Fruit fly (Drosophila melanogaster): ENCODE measurements around the gene Ref1.

Ref1 gene

dm6 chr3R:7122172-7123072 lies 42.2 kb upstream of the Ref1 start (continued):
- 0 out of 3 replicates have a peak, but pooled peaks have one; percentile 15 for TF ChIP-seq row (GFP tag; IDR thresholded peaks at IDR 0.05)
- TF ChIP-seq CG18764 (GFP tag; optimal IDR thresholded peaks at IDR 0.05) = peak; percentile 12
- peak; percentile 15; the same call in 1 of the 2 replicates for TF ChIP-seq Bgb (GFP tag; IDR thresholded peaks at IDR 0.05; ENCODE audit: partially characterized antibody)
- 0 out of 2 replicates have a peak, but pooled peaks have one; percentile 29 for TF ChIP-seq sens-2 (GFP tag; IDR thresholded peaks at IDR 0.05)
- peak; percentile 19 for TF ChIP-seq gem (tag; optimal IDR thresholded peaks at IDR 0.05)
- TF ChIP-seq CG15696 (tag; optimal IDR thresholded peaks at IDR 0.05) = no peak
- TF ChIP-seq p53 (GFP tag; optimal IDR thresholded peaks at IDR 0.05) = no peak
- TF ChIP-seq CG11695 (GFP tag; IDR thresholded peaks at IDR 0.05) = 0 out of 3 replicates have a peak, but pooled peaks have one; percentile 30
- no peak for TF ChIP-seq HLH4C (GFP tag; IDR thresholded peaks at IDR 0.05; ENCODE audit: partially characterized antibody)
- TF ChIP-seq insv (GFP tag; optimal IDR thresholded peaks at IDR 0.05) = peak; percentile 37 to 90
- TF ChIP-seq ftz-f1 (GFP tag; optimal IDR thresholded peaks at IDR 0.05) = peak; percentile 97
- TF ChIP-seq CG3407 (GFP tag; optimal IDR thresholded peaks at IDR 0.05) = no peak
- TF ChIP-seq Fer2 (tag; optimal IDR thresholded peaks at IDR 0.05) = no peak
- 0 out of 2 replicates have a peak, but pooled peaks have one; percentile 39 for TF ChIP-seq chm (GFP tag; IDR thresholded peaks at IDR 0.05)
- peak; percentile 4 for TF ChIP-seq CG14710 (tag; optimal IDR thresholded peaks at IDR 0.05)
- TF ChIP-seq bab2 (GFP tag; optimal IDR thresholded peaks at IDR 0.05) = no peak
- peak; percentile 10 for TF ChIP-seq twi (tag; optimal IDR thresholded peaks at IDR 0.05)
- TF ChIP-seq cwo (GFP tag; optimal IDR thresholded peaks at IDR 0.05) = peak; percentile 1
- TF ChIP-seq ro (GFP tag; IDR thresholded peaks at IDR 0.05) = no peak
- peak; percentile 2 for TF ChIP-seq CG9727 (GFP tag; optimal IDR thresholded peaks at IDR 0.05)
- TF ChIP-seq CG4854 (GFP tag; optimal IDR thresholded peaks at IDR 0.05) = no peak
- TF ChIP-seq Hand (GFP tag; optimal IDR thresholded peaks at IDR 0.05) = no peak
- peak; percentile 80 for TF ChIP-seq CG10321 (GFP tag; IDR thresholded peaks at IDR 0.05)
- TF ChIP-seq tll (GFP tag; optimal IDR thresholded peaks at IDR 0.05) = peak in 1 of 2 experiments; percentile 18
- no peak for TF ChIP-seq emc (GFP tag; optimal IDR thresholded peaks at IDR 0.05)
- peak; percentile 81; the same call in 1 of the 4 replicates for TF ChIP-seq chinmo (GFP tag; IDR thresholded peaks at IDR 0.05; ENCODE audit: partially characterized antibody)
- TF ChIP-seq lmd (GFP tag; IDR thresholded peaks at IDR 0.05) = no peak
- TF ChIP-seq cg (GFP tag; optimal IDR thresholded peaks at IDR 0.05) = peak; percentile 56
- TF ChIP-seq CG18599 (GFP tag; optimal IDR thresholded peaks at IDR 0.05) = peak; percentile 19
- TF ChIP-seq CG9215 (GFP tag; IDR thresholded peaks at IDR 0.05) = peak; percentile 37; the same call in 1 of the 2 replicates
- TF ChIP-seq Lim3 (GFP tag; IDR thresholded peaks at IDR 0.05) = no peak
- 0 out of 2 replicates have a peak, but pooled peaks have one; percentile 11 for TF ChIP-seq rib (GFP tag; IDR thresholded peaks at IDR 0.05)
- TF ChIP-seq nerfin-1 (tag; optimal IDR thresholded peaks at IDR 0.05) = peak; percentile 70
- no peak for TF ChIP-seq klu (GFP tag; IDR thresholded peaks at IDR 0.05)
- peak; percentile 67; the same call in 2 of the 3 replicates for TF ChIP-seq sr (GFP tag; IDR thresholded peaks at IDR 0.05)
- peak; percentile 22; the same call in 1 of the 2 replicates for TF ChIP-seq Awh (GFP tag; IDR thresholded peaks at IDR 0.05)
- TF ChIP-seq nmo (GFP tag; optimal IDR thresholded peaks at IDR 0.05) = peak; percentile 29
- TF ChIP-seq CG9797 (GFP tag; optimal IDR thresholded peaks at IDR 0.05) = no peak
- TF ChIP-seq CG4328 (GFP tag; optimal IDR thresholded peaks at IDR 0.05) = no peak
- TF ChIP-seq sens (GFP tag) = peak; percentile 67
- peak; percentile 50 for TF ChIP-seq Kr (GFP tag; optimal IDR thresholded peaks at IDR 0.05)
- TF ChIP-seq sd (tag; optimal IDR thresholded peaks at IDR 0.05) = peak; percentile 91
- TF ChIP-seq seq (GFP tag; IDR thresholded peaks at IDR 0.05) = peak; percentile 8; the same call in 1 of the 2 replicates
- TF ChIP-seq mam (GFP tag; optimal IDR thresholded peaks at IDR 0.05) = no peak
- peak; percentile 82 for TF ChIP-seq Med (GFP tag)
- no peak for TF ChIP-seq pan (optimal IDR thresholded peaks at IDR 0.05)
- TF ChIP-seq pan (GFP tag; optimal IDR thresholded peaks at IDR 0.05 in 1 of 2, IDR thresholded peaks at IDR 0.05 in 1 of 2) = peak in 1 of 2 experiments; percentile 42
- TF ChIP-seq stc (GFP tag; IDR thresholded peaks at IDR 0.05) = 0 out of 2 replicates have a peak, but pooled peaks have one; percentile 14

All from whole organism, embryonic.